Worm (Caenorhabditis elegans) whole organism, early embryonic: ENCODE results near the gene srz-90.

Source experiments
- B0310.2 ChIP-seq: sonication (generic microtip); optimal IDR thresholded peaks from 2 replicates; lab custom pipeline; 2016; ENCODE audit warnings: mild to moderate bottlenecking, missing genetic modification characterization, missing compliant biosample characterization
- F13C5.2 ChIP-seq: sonication (generic microtip); optimal IDR thresholded peaks from 2 replicates; lab custom pipeline; 2017; ENCODE audit warnings: mild to moderate bottlenecking, missing genetic modification characterization, inconsistent platforms, missing compliant biosample characterization
- aly-1 ChIP-seq: sonication (generic microtip); optimal IDR thresholded peaks from 2 replicates; lab custom pipeline; 2016; ENCODE audit warnings: missing genetic modification characterization, missing compliant biosample characterization
- ama-1 ChIP-seq: fragments of 150-350 bp; optimal IDR thresholded peaks from 2 replicates; lab custom pipeline; 2014
- flt-1 ChIP-seq: fragments of 200-800 bp; sonication (Bioruptor generic); IDR thresholded peaks from 2 replicates; pipeline ENCODE4 v1.3.6; 2022; ENCODE audit warnings: missing genetic modification characterization, missing compliant biosample characterization
- hmbx-1 ChIP-seq: sonication (generic microtip); optimal IDR thresholded peaks from 2 replicates; lab custom pipeline; 2016; ENCODE audit warnings: mild to moderate bottlenecking, missing genetic modification characterization, missing compliant biosample characterization
- hmg-4 ChIP-seq: fragments of 200-800 bp; sonication (Bioruptor generic); optimal IDR thresholded peaks from 2 replicates; lab custom pipeline; 2018; ENCODE audit warnings: mild to moderate bottlenecking, missing genetic modification characterization, missing compliant biosample characterization
- hnd-1 ChIP-seq: sonication (generic microtip); optimal IDR thresholded peaks from 2 replicates; lab custom pipeline; 2016; ENCODE audit warnings: missing genetic modification characterization, missing compliant biosample characterization
- pes-1 ChIP-seq: fragments of 200-800 bp; sonication (Bioruptor generic); IDR thresholded peaks from 2 replicates; pipeline ENCODE4 v1.3.6; 2022; ENCODE audit warnings: missing genetic modification reagents, missing genetic modification characterization, missing compliant biosample characterization
- tbx-11 ChIP-seq: fragments of 200-800 bp; sonication (Bioruptor generic); IDR thresholded peaks from 2 replicates; pipeline ENCODE4 v1.3.6; 2022; ENCODE audit warnings: missing genetic modification characterization, missing compliant biosample characterization
- tra-4 ChIP-seq: sonication (generic microtip); optimal IDR thresholded peaks from 2 replicates; lab custom pipeline; 2017; ENCODE audit warnings: missing genetic modification characterization, missing compliant biosample characterization

DNA sequence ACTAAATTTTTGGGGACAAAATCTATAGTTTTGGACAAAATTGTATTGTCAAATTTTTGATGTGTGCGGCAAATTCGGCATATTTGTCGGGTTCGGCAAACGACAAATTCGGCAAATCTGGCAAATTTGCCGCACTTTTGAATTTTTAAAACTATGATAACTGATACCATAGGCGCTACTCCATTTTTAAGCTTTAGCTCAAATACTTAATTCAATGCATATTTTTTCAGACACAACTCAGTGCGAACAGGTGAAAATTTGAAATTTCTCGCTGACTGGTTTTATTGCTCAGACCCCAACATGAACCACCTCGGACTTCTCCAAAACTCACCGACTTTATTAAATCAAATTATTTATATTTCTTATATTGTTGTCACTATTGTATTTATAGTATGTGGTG lies 12.5 kb downstream of the srz-90 start, which contains the start of gene srz-25:
- TF ChIP-seq hnd-1 (tag; lab: Kevin White, UChicago) (no peak), ama-1 (lab: Kevin White, UChicago) (no peak), flt-1 (no peak), tra-4 (no peak), aly-1 (tag; lab: Kevin White, UChicago) (no peak), pes-1 (no peak), hmbx-1 (tag; lab: Kevin White, UChicago) (no peak), F13C5.2 (no peak), B0310.2 (tag; lab: Kevin White, UChicago) (no peak), tbx-11 (GFP tag; lab: Robert Waterston, UW) (no peak), hmg-4 (GFP tag; lab: Kevin White, UChicago) (no peak)
